Worm (Caenorhabditis elegans) whole organism, young adult: ENCODE data around the gene F42D1.4.

Experiments
- egl-44 ChIP-seq: fragments of 200-800 bp; sonication (Bioruptor generic); IDR thresholded peaks from 2 replicates; pipeline ENCODE4 v1.3.6; 2022; ENCODE audit warnings: missing genetic modification reagents, missing genetic modification characterization, missing compliant biosample characterization
- nhr-90 ChIP-seq: sonication (generic microtip); optimal IDR thresholded peaks from 2 replicates; lab custom pipeline; 2016; ENCODE audit warnings: missing genotype, mild to moderate bottlenecking, missing genetic modification characterization, missing compliant biosample characterization

ce11 chrX:14849054-14849453 is 42.0 kb downstream of the F42D1.4 start, which contains the start of gene acd-3:
- no peak for TF ChIP-seq egl-44 (GFP tag; lab: Robert Waterston, UW)
- TF ChIP-seq nhr-90 (tag; lab: Kevin White, UChicago) = no peak
